Worm (Caenorhabditis elegans) whole organism, midembryonic: ENCODE measurements around the gene C40H1.7.

Experiments used
- klf-2 ChIP-seq: fragments of 200-800 bp; sonication (Bioruptor generic); conservative IDR thresholded peaks from 2 replicates; pipeline ENCODE4 v1.3.6; 2022; ENCODE audit warnings: missing genetic modification reagents, missing genetic modification characterization, missing compliant biosample characterization
- med-1 ChIP-seq: sonication (generic microtip); optimal IDR thresholded peaks from 2 replicates; lab custom pipeline; 2017; ENCODE audit warnings: missing genetic modification characterization, mild to moderate bottlenecking, missing compliant biosample characterization, antibody characterized with exemption, missing genetic modification reagents; ENCODE audit not compliant: insufficient read depth

ce11 chrIII:9340025-9340424, 15.2 kb downstream of the C40H1.7 start:
- TF ChIP-seq klf-2 (GFP tag; lab: Robert Waterston, UW) (no peak), med-1 (GFP tag; lab: Kevin White, UChicago) (no peak)
